Worm (Caenorhabditis elegans): ENCODE data around the gene irld-65.

- no peak for TF ChIP-seq snpc-4 (tag; optimal IDR thresholded peaks at IDR 0.05)
- no peak for TF ChIP-seq pha-4 (tag; optimal IDR thresholded peaks at IDR 0.05)
- no peak for TF ChIP-seq lin-13 (tag; optimal IDR thresholded peaks at IDR 0.05)
- TF ChIP-seq lsy-2 (tag; optimal IDR thresholded peaks at IDR 0.05) = no peak
- no peak for TF ChIP-seq nhr-76 (tag; optimal IDR thresholded peaks at IDR 0.05)
- TF ChIP-seq mls-2 (tag; optimal IDR thresholded peaks at IDR 0.05) = no peak
- no peak for TF ChIP-seq unc-39 (tag; optimal IDR thresholded peaks at IDR 0.05)
- TF ChIP-seq unc-62 (GFP tag; optimal IDR thresholded peaks at IDR 0.05) = no peak
- no peak for TF ChIP-seq lin-32 (GFP tag; optimal IDR thresholded peaks at IDR 0.05)
- TF ChIP-seq mab-5 (tag; optimal IDR thresholded peaks at IDR 0.05) = no peak
- no peak for TF ChIP-seq nhr-28 (tag; optimal IDR thresholded peaks at IDR 0.05)
- no peak for TF ChIP-seq ztf-11 (tag; optimal IDR thresholded peaks at IDR 0.05)
Observed at ce11 chrII:2885518-2886449, 52.0 kb downstream of the irld-65 start.
